Worm (Caenorhabditis elegans) whole organism, L2 larva: ENCODE measurements around the gene F07C6.4.

Source experiments
- ceh-82 ChIP-seq: fragments of 150-350 bp; optimal IDR thresholded peaks from 2 replicates; lab custom pipeline; 2014; ENCODE audit warnings: missing biosample characterization, missing genetic modification characterization
- elt-1 ChIP-seq: fragments of 150-350 bp; optimal IDR thresholded peaks from 2 replicates; lab custom pipeline; 2014; ENCODE audit warnings: missing biosample characterization, missing genetic modification characterization
- fos-1 ChIP-seq: fragments of 150-350 bp; optimal IDR thresholded peaks from 2 replicates; lab custom pipeline; 2014; ENCODE audit warnings: missing biosample characterization, missing genetic modification characterization
- lin-11 ChIP-seq: fragments of 150-350 bp; sonication (generic microtip); optimal IDR thresholded peaks from 2 replicates; lab custom pipeline; 2014; ENCODE audit warnings: missing biosample characterization, missing genetic modification characterization, inconsistent platforms, mixed read lengths
- lin-13 ChIP-seq: fragments of 150-350 bp; optimal IDR thresholded peaks from 2 replicates; lab custom pipeline; 2014; ENCODE audit warnings: missing biosample characterization, missing genetic modification reagents, missing genetic modification characterization
- mab-5 ChIP-seq: fragments of 150-350 bp; optimal IDR thresholded peaks from 2 replicates; lab custom pipeline; 2014; ENCODE audit warnings: missing biosample characterization, missing genetic modification characterization
- mdl-1 ChIP-seq, 2 experiments: fragments of 150-350 bp in 1 of 2; sonication (generic microtip) in 1 of 2; optimal IDR thresholded peaks; 2 replicates each; lab custom pipeline; 2017; ENCODE audit warnings: missing biosample characterization in 2 of 2, missing genetic modification characterization in 2 of 2
- nhr-11 ChIP-seq: fragments of 150-350 bp; optimal IDR thresholded peaks from 2 replicates; lab custom pipeline; 2014; ENCODE audit warnings: missing biosample characterization, missing genetic modification characterization
- nhr-23 ChIP-seq: fragments of 150-350 bp; optimal IDR thresholded peaks from 2 replicates; lab custom pipeline; 2014; ENCODE audit warnings: missing biosample characterization, missing genetic modification reagents, missing genetic modification characterization
- nhr-237 ChIP-seq: fragments of 150-350 bp; optimal IDR thresholded peaks from 2 replicates; lab custom pipeline; 2014; ENCODE audit warnings: missing biosample characterization, missing genetic modification characterization
- snpc-4 ChIP-seq: fragments of 150-350 bp; optimal IDR thresholded peaks from 2 replicates; lab custom pipeline; 2014; ENCODE audit warnings: missing biosample characterization, missing genetic modification characterization
- ztf-4 ChIP-seq: fragments of 150-350 bp; optimal IDR thresholded peaks from 2 replicates; lab custom pipeline; 2014; ENCODE audit warnings: missing biosample characterization, missing genetic modification characterization

DNA sequence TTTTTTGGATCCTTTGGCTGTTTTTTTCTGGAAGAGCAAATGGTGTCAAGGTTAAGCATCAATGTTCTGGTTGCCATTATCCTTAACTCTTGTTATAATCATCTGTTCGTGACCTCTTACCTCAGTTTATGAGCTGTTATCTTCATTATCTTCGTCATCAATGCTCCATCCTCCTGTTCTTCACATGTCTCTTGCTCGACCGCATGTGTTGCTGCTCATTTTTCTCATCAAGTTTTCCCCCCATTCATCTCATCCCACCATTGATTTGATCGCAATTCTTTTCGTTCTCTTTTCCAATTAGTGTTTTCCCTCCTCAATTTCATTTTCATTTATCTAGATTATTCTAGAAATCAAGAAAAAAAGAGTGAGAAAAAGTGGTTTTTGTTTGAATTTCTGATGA lies 11.8 kb downstream of the F07C6.4 start:
- TF ChIP-seq elt-1 (no peak), nhr-11 (tag; lab: Kevin White, UChicago) (no peak), ztf-4 (tag; lab: Kevin White, UChicago) (no peak), fos-1 (tag; lab: Kevin White, UChicago) (no peak), mdl-1 (tag; optimal IDR thresholded peaks at IDR 0.05; lab: Kevin White, UChicago) (no peak), nhr-23 (no peak), nhr-237 (tag; lab: Kevin White, UChicago) (no peak), lin-13 (GFP tag; lab: Kevin White, UChicago) (no peak), snpc-4 (no peak), lin-11 (tag; lab: Kevin White, UChicago) (no peak), mab-5 (tag; lab: Kevin White, UChicago) (no peak), ceh-82 (no peak)
